Fruit fly (Drosophila melanogaster) whole organism, embryonic: ENCODE data around the gene Lsm12a.

Experiments used
- Blimp-1 ChIP-seq: fragments of 200-800 bp; sonication (Bioruptor generic); optimal IDR thresholded peaks from 3 replicates; lab custom pipeline; 2018; ENCODE audit warnings: missing biosample characterization, missing genetic modification characterization, mild to moderate bottlenecking, moderate library complexity, missing genetic modification reagents
- BtbVII ChIP-seq: fragments of 200-800 bp; sonication (Bioruptor generic); optimal IDR thresholded peaks from 3 replicates; lab custom pipeline; 2017; ENCODE audit warnings: missing biosample characterization, mild to moderate bottlenecking, missing genetic modification characterization
- CG10147 ChIP-seq: fragments of 200-800 bp; sonication (Bioruptor generic); optimal IDR thresholded peaks from 2 replicates; lab custom pipeline; 2019; ENCODE audit warnings: missing biosample characterization, mild to moderate bottlenecking, missing genetic modification characterization, moderate library complexity
- CG11247 ChIP-seq: fragments of 200-800 bp; sonication (Bioruptor generic); IDR thresholded peaks from 2 replicates; pipeline ENCODE4 v1.3.6; 2022; ENCODE audit warnings: missing biosample characterization, missing genetic modification characterization
- CG1233 ChIP-seq: fragments of 200-800 bp; sonication (Bioruptor generic); optimal IDR thresholded peaks from 4 replicates; lab custom pipeline; 2018; ENCODE audit warnings: missing biosample characterization, mild to moderate bottlenecking, missing genetic modification characterization
- CG14710 ChIP-seq: fragments of 200-800 bp; sonication (Bioruptor generic); optimal IDR thresholded peaks from 3 replicates; lab custom pipeline; 2019; ENCODE audit warnings: missing biosample characterization, mild to moderate bottlenecking, missing genetic modification characterization, moderate library complexity
- CG14860 ChIP-seq: fragments of 200-800 bp; sonication (Bioruptor generic); IDR thresholded peaks from 3 replicates; pipeline ENCODE4 v1.3.6; 2022; ENCODE audit warnings: missing biosample characterization, missing genetic modification characterization; ENCODE audit not compliant: partially characterized antibody
- CG15479 ChIP-seq: fragments of 200-800 bp; sonication (Bioruptor generic); optimal IDR thresholded peaks from 3 replicates; lab custom pipeline; 2019; ENCODE audit warnings: missing biosample characterization, mild to moderate bottlenecking, missing genetic modification characterization, moderate library complexity
- CG18011 ChIP-seq: fragments of 200-800 bp; sonication (Bioruptor generic); optimal IDR thresholded peaks from 2 replicates; lab custom pipeline; 2017; ENCODE audit warnings: missing biosample characterization, missing genetic modification characterization, mild to moderate bottlenecking, moderate library complexity, missing genotype
- CG2129 ChIP-seq: fragments of 200-800 bp; sonication (Bioruptor generic); IDR thresholded peaks from 2 replicates; pipeline ENCODE4 v1.3.6; 2022; ENCODE audit warnings: missing biosample characterization, missing genetic modification characterization; ENCODE audit not compliant: partially characterized antibody
- CG30403 ChIP-seq: fragments of 200-800 bp; sonication (Bioruptor generic); optimal IDR thresholded peaks from 3 replicates; lab custom pipeline; 2016; ENCODE audit warnings: missing biosample characterization, missing genetic modification characterization
- CG31365 ChIP-seq: fragments of 200-800 bp; sonication (Bioruptor generic); optimal IDR thresholded peaks from 2 replicates; lab custom pipeline; 2018; ENCODE audit warnings: missing biosample characterization, mild to moderate bottlenecking, missing genetic modification characterization
- CG31441 ChIP-seq: fragments of 200-800 bp; sonication (Bioruptor generic); IDR thresholded peaks from 2 replicates; pipeline ENCODE4 v1.3.6; 2022; ENCODE audit warnings: missing biosample characterization, missing genetic modification characterization
- CG34422 ChIP-seq: fragments of 200-800 bp; sonication (Bioruptor generic); IDR thresholded peaks from 3 replicates; pipeline ENCODE4 v1.3.6; 2022; ENCODE audit warnings: missing biosample characterization, missing genetic modification characterization
- CG43689 ChIP-seq: fragments of 200-800 bp; sonication (Bioruptor generic); IDR thresholded peaks from 2 replicates; pipeline ENCODE4 v1.3.6; 2022; ENCODE audit warnings: missing biosample characterization, missing genetic modification characterization
- CG4617 ChIP-seq: fragments of 200-800 bp; sonication (Bioruptor generic); optimal IDR thresholded peaks from 3 replicates; lab custom pipeline; 2016; ENCODE audit warnings: missing biosample characterization, missing genetic modification characterization, borderline replicate concordance
- CG6854 ChIP-seq: fragments of 200-800 bp; sonication (Bioruptor generic); optimal IDR thresholded peaks from 3 replicates; lab custom pipeline; 2017; ENCODE audit warnings: missing biosample characterization, mild to moderate bottlenecking, missing genetic modification characterization
- CG7963 ChIP-seq: fragments of 200-800 bp; sonication (Bioruptor generic); IDR thresholded peaks from 3 replicates; pipeline ENCODE4 v1.3.6; 2022; ENCODE audit warnings: missing biosample characterization, missing genetic modification characterization; ENCODE audit not compliant: partially characterized antibody
- CG8765 ChIP-seq: fragments of 200-800 bp; sonication (Bioruptor generic); IDR thresholded peaks from 2 replicates; pipeline ENCODE4 v1.3.6; 2022; ENCODE audit warnings: missing biosample characterization, missing genetic modification characterization
- CG8924 ChIP-seq: fragments of 200-800 bp; optimal IDR thresholded peaks from 3 replicates; lab custom pipeline; 2019; ENCODE audit warnings: missing biosample characterization, mild to moderate bottlenecking, missing genetic modification characterization, moderate library complexity
- CG9727 ChIP-seq: fragments of 200-800 bp; sonication (Bioruptor generic); optimal IDR thresholded peaks from 3 replicates; lab custom pipeline; 2017; ENCODE audit warnings: missing biosample characterization, mild to moderate bottlenecking, missing genetic modification characterization
- D19A ChIP-seq: fragments of 200-800 bp; optimal IDR thresholded peaks from 3 replicates; lab custom pipeline; 2019; ENCODE audit warnings: missing biosample characterization, mild to moderate bottlenecking, missing genetic modification characterization, moderate library complexity
- Dbx ChIP-seq: fragments of 200-800 bp; sonication (Bioruptor generic); IDR thresholded peaks from 3 replicates; pipeline ENCODE4 v1.3.6; 2022; ENCODE audit warnings: missing biosample characterization, missing genetic modification characterization
- Dp ChIP-seq: fragments of 200-800 bp; sonication (Bioruptor generic); optimal IDR thresholded peaks from 2 replicates; lab custom pipeline; 2018; ENCODE audit warnings: missing biosample characterization, mild to moderate bottlenecking, missing genetic modification characterization, moderate library complexity
- E2f2 ChIP-seq: fragments of 200-800 bp; sonication (Bioruptor generic); IDR thresholded peaks from 2 replicates; pipeline ENCODE4 v1.3.6; 2022; ENCODE audit warnings: missing biosample characterization, missing genetic modification characterization
- Ets97D ChIP-seq: fragments of 200-800 bp; sonication (Bioruptor generic); optimal IDR thresholded peaks from 3 replicates; lab custom pipeline; 2016; ENCODE audit warnings: missing biosample characterization, missing genetic modification characterization
- HLH4C ChIP-seq: fragments of 200-800 bp; sonication (Bioruptor generic); IDR thresholded peaks from 3 replicates; pipeline ENCODE4 v1.3.6; 2022; ENCODE audit warnings: missing biosample characterization, missing genetic modification characterization; ENCODE audit not compliant: partially characterized antibody
- Hand ChIP-seq: fragments of 200-800 bp; sonication (Bioruptor generic); optimal IDR thresholded peaks from 2 replicates; lab custom pipeline; 2017; ENCODE audit warnings: mild to moderate bottlenecking, missing biosample characterization, missing genetic modification reagents, missing genetic modification characterization
- Lpt ChIP-seq: fragments of >200 bp; optimal IDR thresholded peaks from 2 replicates; lab custom pipeline; 2018; ENCODE audit warnings: missing biosample characterization, missing genetic modification characterization
- Nf-YC ChIP-seq: fragments of 200-800 bp; optimal IDR thresholded peaks from 3 replicates; lab custom pipeline; 2019; ENCODE audit warnings: missing biosample characterization, mild to moderate bottlenecking, missing genetic modification characterization, moderate library complexity
- Tbp ChIP-seq: fragments of >200 bp; optimal IDR thresholded peaks from 2 replicates; lab custom pipeline; 2018; ENCODE audit warnings: missing biosample characterization, missing genetic modification characterization
- ci ChIP-seq: fragments of 200-800 bp; sonication (Bioruptor generic); IDR thresholded peaks from 3 replicates; pipeline ENCODE4 v1.3.6; 2022; ENCODE audit warnings: missing biosample characterization, missing genetic modification characterization
- crc ChIP-seq: fragments of 200-800 bp; sonication (Bioruptor generic); optimal IDR thresholded peaks from 2 replicates; lab custom pipeline; 2016; ENCODE audit warnings: missing biosample characterization, missing genetic modification characterization
- grau ChIP-seq: fragments of 200-800 bp; optimal IDR thresholded peaks from 3 replicates; lab custom pipeline; 2019; ENCODE audit warnings: missing biosample characterization, mild to moderate bottlenecking, missing genetic modification characterization, moderate library complexity
- hbn ChIP-seq: fragments of 200-800 bp; sonication (Bioruptor generic); IDR thresholded peaks from 2 replicates; pipeline ENCODE4 v1.3.6; 2022; ENCODE audit warnings: missing biosample characterization, missing genetic modification characterization; ENCODE audit not compliant: partially characterized antibody
- her ChIP-seq: fragments of 200-800 bp; sonication (Bioruptor generic); optimal IDR thresholded peaks from 2 replicates; lab custom pipeline; 2016; ENCODE audit warnings: missing biosample characterization, missing genetic modification characterization
- inv ChIP-seq: fragments of 200-800 bp; sonication (Bioruptor generic); IDR thresholded peaks from 2 replicates; pipeline ENCODE4 v1.3.6; 2022; ENCODE audit warnings: missing biosample characterization, missing genetic modification characterization; ENCODE audit not compliant: partially characterized antibody
- kay ChIP-seq: fragments of 200-800 bp; sonication (Bioruptor generic); optimal IDR thresholded peaks from 2 replicates; lab custom pipeline; 2016; ENCODE audit warnings: missing biosample characterization, missing genetic modification characterization
- ken ChIP-seq: fragments of 200-800 bp; sonication (Bioruptor generic); IDR thresholded peaks from 3 replicates; pipeline ENCODE4 v1.3.6; 2022; ENCODE audit warnings: missing biosample characterization, missing genetic modification characterization
- mam ChIP-seq: fragments of 200-800 bp; sonication (Bioruptor generic); optimal IDR thresholded peaks from 3 replicates; lab custom pipeline; 2016; ENCODE audit warnings: missing biosample characterization, missing genetic modification characterization
- psq ChIP-seq: fragments of 200-800 bp; sonication (Bioruptor generic); optimal IDR thresholded peaks from 2 replicates; lab custom pipeline; 2017; ENCODE audit warnings: missing biosample characterization, missing genetic modification characterization
- pzg ChIP-seq: fragments of 200-800 bp; sonication (Bioruptor generic); optimal IDR thresholded peaks from 3 replicates; lab custom pipeline; 2018; ENCODE audit warnings: missing biosample characterization, mild to moderate bottlenecking, missing genetic modification characterization, moderate library complexity
- repo ChIP-seq: fragments of 200-800 bp; sonication (Bioruptor generic); optimal IDR thresholded peaks from 2 replicates; lab custom pipeline; 2016; ENCODE audit warnings: missing biosample characterization, missing genetic modification characterization
- shn ChIP-seq: fragments of 200-800 bp; sonication (Bioruptor generic); optimal IDR thresholded peaks from 3 replicates; lab custom pipeline; 2016; ENCODE audit warnings: missing biosample characterization, missing genetic modification characterization
- stwl ChIP-seq: fragments of 200-800 bp; sonication (Bioruptor generic); optimal IDR thresholded peaks from 3 replicates; lab custom pipeline; 2018; ENCODE audit warnings: missing biosample characterization, mild to moderate bottlenecking, missing genetic modification characterization, moderate library complexity
- toy ChIP-seq: fragments of 200-800 bp; sonication (Bioruptor generic); IDR thresholded peaks from 2 replicates; pipeline ENCODE4 v1.3.6; 2022; ENCODE audit warnings: missing biosample characterization, missing genetic modification characterization
- trem ChIP-seq: fragments of 200-800 bp; optimal IDR thresholded peaks from 3 replicates; lab custom pipeline; 2019; ENCODE audit warnings: missing biosample characterization, mild to moderate bottlenecking, missing genetic modification characterization, moderate library complexity
- wek ChIP-seq: fragments of 200-800 bp; sonication (Bioruptor generic); optimal IDR thresholded peaks from 3 replicates; lab custom pipeline; 2018; ENCODE audit warnings: missing biosample characterization, mild to moderate bottlenecking, missing genetic modification characterization, moderate library complexity
- zen2 ChIP-seq: fragments of 200-800 bp; sonication (Bioruptor generic); IDR thresholded peaks from 3 replicates; pipeline ENCODE4 v1.3.6; 2022; ENCODE audit warnings: missing biosample characterization, missing genetic modification characterization; ENCODE audit not compliant: partially characterized antibody

The Lsm12a gene

dm6 chrX:12018440-12019101, at the start of gene Lsm12a (continued):
- TF ChIP-seq BtbVII (no peak), CG8924 (tag; lab: Kevin White, UChicago) (peak; percentile 15), Lpt (GFP tag; lab: Kevin White, UChicago) (no peak), CG10147 (GFP tag; lab: Kevin White, UChicago) (no peak), repo (GFP tag; lab: Kevin White, UChicago) (no peak), CG4617 (GFP tag; lab: Kevin White, UChicago) (peak; percentile 9), Dbx (GFP tag; lab: Robert Waterston, UW) (no peak), ci (GFP tag; lab: Robert Waterston, UW) (no peak), Blimp-1 (GFP tag; lab: Kevin White, UChicago) (peak; percentile 46), hbn (GFP tag; lab: Robert Waterston, UW) (peak; percentile 16; the same call in 1 of the 2 replicates), CG14860 (GFP tag; lab: Robert Waterston, UW) (peak; percentile 23; the same call in 2 of the 3 replicates), crc (GFP tag; lab: Kevin White, UChicago) (no peak), CG31365 (tag; lab: Kevin White, UChicago) (no peak), CG1233 (no peak), CG18011 (GFP tag; lab: Kevin White, UChicago) (no peak), CG43689 (GFP tag; lab: Robert Waterston, UW) (no peak), CG34422 (GFP tag; lab: Robert Waterston, UW) (no peak), wek (GFP tag; lab: Kevin White, UChicago) (no peak), her (no peak), inv (GFP tag; lab: Robert Waterston, UW) (peak; percentile 41; the same call in 1 of the 2 replicates), grau (tag; lab: Kevin White, UChicago) (no peak), zen2 (GFP tag; lab: Robert Waterston, UW) (peak; percentile 34; the same call in 1 of the 3 replicates), CG31441 (no peak), CG30403 (GFP tag; lab: Kevin White, UChicago) (no peak), E2f2 (peak; percentile 13; the same call in 1 of the 2 replicates), ken (GFP tag; lab: Robert Waterston, UW) (0 out of 3 replicates have a peak, but pooled peaks have one; percentile 19), stwl (tag; lab: Kevin White, UChicago) (peak; percentile 64), CG9727 (GFP tag; lab: Kevin White, UChicago) (no peak), Nf-YC (tag; lab: Kevin White, UChicago) (no peak), CG2129 (GFP tag; lab: Robert Waterston, UW) (peak; percentile 20; the same call in 1 of the 2 replicates), pzg (GFP tag; lab: Kevin White, UChicago) (peak; percentile 53), Dp (GFP tag; lab: Kevin White, UChicago) (no peak), CG8765 (GFP tag; lab: Robert Waterston, UW) (no peak), CG6854 (GFP tag; lab: Kevin White, UChicago) (no peak), CG15479 (GFP tag; lab: Kevin White, UChicago) (no peak), Tbp (GFP tag; lab: Kevin White, UChicago) (no peak), kay (no peak), shn (GFP tag; lab: Kevin White, UChicago) (no peak), mam (GFP tag; lab: Kevin White, UChicago) (no peak), trem (tag; lab: Kevin White, UChicago) (peak; percentile 5), Hand (no peak), CG7963 (GFP tag; lab: Robert Waterston, UW) (peak; percentile 58), Ets97D (GFP tag; lab: Kevin White, UChicago) (peak; percentile 18), D19A (tag; lab: Kevin White, UChicago) (no peak), HLH4C (GFP tag; lab: Robert Waterston, UW) (peak; percentile 31), psq (GFP tag; lab: Kevin White, UChicago) (peak; percentile 80), toy (GFP tag; lab: Robert Waterston, UW) (no peak), CG11247 (GFP tag; lab: Robert Waterston, UW) (no peak), CG14710 (tag; lab: Kevin White, UChicago) (peak; percentile 6)
